Worm (Caenorhabditis elegans) whole organism, midembryonic: ENCODE results near the gene F14F9.5.

Source experiments
- T22C8.4 ChIP-seq: fragments of 200-800 bp; sonication (Bioruptor generic); IDR thresholded peaks from 2 replicates; pipeline ENCODE4 v1.3.6; 2022; ENCODE audit warnings: missing genetic modification characterization, missing compliant biosample characterization
- cog-1 ChIP-seq: sonication (generic microtip); optimal IDR thresholded peaks from 2 replicates; lab custom pipeline; 2016; ENCODE audit warnings: missing genetic modification characterization, missing compliant biosample characterization
- flt-1 ChIP-seq: fragments of 200-800 bp; sonication (Bioruptor generic); IDR thresholded peaks from 2 replicates; pipeline ENCODE4 v1.3.6; 2022; ENCODE audit warnings: missing genetic modification characterization, missing compliant biosample characterization
- klf-2 ChIP-seq: fragments of 200-800 bp; sonication (Bioruptor generic); conservative IDR thresholded peaks from 2 replicates; pipeline ENCODE4 v1.3.6; 2022; ENCODE audit warnings: missing genetic modification reagents, missing genetic modification characterization, missing compliant biosample characterization
- med-1 ChIP-seq: sonication (generic microtip); optimal IDR thresholded peaks from 2 replicates; lab custom pipeline; 2017; ENCODE audit warnings: missing genetic modification characterization, mild to moderate bottlenecking, missing compliant biosample characterization, antibody characterized with exemption, missing genetic modification reagents; ENCODE audit not compliant: insufficient read depth
- ref-1 ChIP-seq: fragments of 200-800 bp; sonication (Bioruptor generic); conservative IDR thresholded peaks from 2 replicates; pipeline ENCODE4 v1.3.6; 2022; ENCODE audit warnings: missing genetic modification reagents, missing genetic modification characterization, missing compliant biosample characterization
- tab-1 ChIP-seq: fragments of 200-800 bp; sonication (Bioruptor generic); IDR thresholded peaks from 2 replicates; pipeline ENCODE4 v1.3.6; 2022; ENCODE audit warnings: missing genetic modification characterization, missing compliant biosample characterization
- ztf-23 ChIP-seq: fragments of 200-800 bp; sonication (Bioruptor generic); IDR thresholded peaks from 2 replicates; pipeline ENCODE4 v1.3.6; 2022; ENCODE audit warnings: missing genetic modification reagents, missing genetic modification characterization, missing compliant biosample characterization
- ztf-29 ChIP-seq: fragments of 200-800 bp; sonication (Bioruptor generic); IDR thresholded peaks from 2 replicates; pipeline ENCODE4 v1.3.6; 2022; ENCODE audit warnings: missing genetic modification reagents, missing genetic modification characterization, missing compliant biosample characterization

The F14F9.5 gene

DNA sequence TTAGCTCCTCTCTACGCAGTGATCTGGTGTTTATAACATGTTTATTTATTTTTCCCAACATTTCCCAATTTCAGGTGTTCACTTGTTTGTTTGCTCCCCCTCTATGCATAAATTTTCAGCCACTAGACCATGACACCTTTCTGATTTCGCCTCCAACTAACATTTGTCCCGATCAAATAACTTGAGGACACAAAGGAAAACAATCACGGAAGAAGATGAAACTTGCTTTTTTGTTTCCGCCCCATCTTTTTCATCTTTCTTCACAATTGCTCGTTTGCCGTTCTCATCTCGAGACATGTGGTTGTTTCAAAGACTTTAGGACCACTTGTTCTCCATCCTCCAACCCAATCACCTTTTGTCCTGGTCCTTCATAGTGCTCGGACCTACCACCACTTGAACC, at the start of gene F14F9.5:
Gene F14F9.5, plus strand, starts transcription at position 301 of the 400 bp plus-strand sequence.
- TF ChIP-seq cog-1 (tag; lab: Kevin White, UChicago) (no peak), ztf-23 (GFP tag; lab: Robert Waterston, UW) (no peak), klf-2 (GFP tag; lab: Robert Waterston, UW) (no peak), flt-1 (GFP tag; lab: Robert Waterston, UW) (no peak), ref-1 (no peak), ztf-29 (GFP tag; lab: Robert Waterston, UW) (no peak), T22C8.4 (GFP tag; lab: Robert Waterston, UW) (no peak), tab-1 (GFP tag; lab: Robert Waterston, UW) (no peak)

DNA sequence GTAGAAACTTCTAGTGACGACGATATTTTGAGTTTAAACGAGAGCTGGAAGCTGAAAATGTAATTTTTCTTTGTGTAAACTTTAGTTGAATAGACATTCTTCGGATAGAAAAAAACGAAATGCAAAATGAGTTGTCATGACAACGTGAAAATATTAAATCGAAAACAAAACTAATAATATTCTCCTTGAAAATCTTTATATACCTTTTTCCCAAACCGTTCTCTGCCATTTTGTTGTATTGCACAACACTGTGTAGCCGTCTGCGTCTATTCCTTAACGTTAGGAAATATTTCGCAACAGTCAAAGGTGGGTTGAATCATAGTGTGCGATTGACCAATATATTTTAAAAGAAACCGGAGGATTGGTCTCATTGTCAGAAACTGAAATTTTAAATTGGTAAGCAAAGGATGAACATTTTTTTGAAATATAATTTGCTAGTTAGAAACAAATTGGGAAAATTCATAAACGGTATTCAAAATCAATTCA, 46.0 kb upstream of the F14F9.5 start, which contains the start of gene Y58A7A.3:
Gene Y58A7A.3, minus strand, starts transcription at position 51 of the 486 bp plus-strand sequence.
- TF ChIP-seq flt-1 (GFP tag; lab: Robert Waterston, UW) (no peak), T22C8.4 (GFP tag; lab: Robert Waterston, UW) (no peak), cog-1 (tag; lab: Kevin White, UChicago) (no peak), ref-1 (no peak), tab-1 (GFP tag; lab: Robert Waterston, UW) (no peak), ztf-29 (GFP tag; lab: Robert Waterston, UW) (no peak), klf-2 (GFP tag; lab: Robert Waterston, UW) (no peak), ztf-23 (GFP tag; lab: Robert Waterston, UW) (no peak), med-1 (GFP tag; lab: Kevin White, UChicago) (no peak)

DNA sequence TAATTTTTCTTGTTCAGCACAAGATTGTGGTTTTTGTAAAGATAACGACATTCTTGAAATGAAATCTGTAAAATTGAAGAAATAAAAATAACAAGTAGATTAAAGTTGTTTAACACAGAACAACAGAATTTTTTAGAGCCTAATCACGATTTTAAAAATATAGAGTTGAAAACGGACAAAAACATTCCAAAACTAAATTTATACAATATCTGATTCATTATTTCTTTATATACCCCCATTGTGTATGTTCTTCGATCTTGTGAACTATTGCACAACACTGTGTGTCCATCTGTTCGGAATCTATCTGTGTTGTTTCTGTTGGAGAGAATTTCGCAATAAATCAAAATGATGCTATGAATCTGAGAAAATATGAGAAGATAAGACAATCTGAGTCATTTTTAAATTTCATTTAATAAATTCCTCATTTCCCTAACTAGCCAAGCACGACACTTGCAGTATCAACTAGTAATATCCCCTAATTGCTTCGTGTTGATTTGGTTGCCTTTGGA, 41.9 kb upstream of the F14F9.5 start, which contains the start of gene Y58A7A.4:
Gene Y58A7A.4, minus strand, starts transcription at position 51 of the 509 bp plus-strand sequence.
- TF ChIP-seq med-1 (GFP tag; lab: Kevin White, UChicago) (no peak), flt-1 (GFP tag; lab: Robert Waterston, UW) (no peak), ref-1 (no peak), tab-1 (GFP tag; lab: Robert Waterston, UW) (no peak), T22C8.4 (GFP tag; lab: Robert Waterston, UW) (no peak), ztf-29 (GFP tag; lab: Robert Waterston, UW) (no peak), ztf-23 (GFP tag; lab: Robert Waterston, UW) (no peak), cog-1 (tag; lab: Kevin White, UChicago) (no peak), klf-2 (GFP tag; lab: Robert Waterston, UW) (no peak)

DNA sequence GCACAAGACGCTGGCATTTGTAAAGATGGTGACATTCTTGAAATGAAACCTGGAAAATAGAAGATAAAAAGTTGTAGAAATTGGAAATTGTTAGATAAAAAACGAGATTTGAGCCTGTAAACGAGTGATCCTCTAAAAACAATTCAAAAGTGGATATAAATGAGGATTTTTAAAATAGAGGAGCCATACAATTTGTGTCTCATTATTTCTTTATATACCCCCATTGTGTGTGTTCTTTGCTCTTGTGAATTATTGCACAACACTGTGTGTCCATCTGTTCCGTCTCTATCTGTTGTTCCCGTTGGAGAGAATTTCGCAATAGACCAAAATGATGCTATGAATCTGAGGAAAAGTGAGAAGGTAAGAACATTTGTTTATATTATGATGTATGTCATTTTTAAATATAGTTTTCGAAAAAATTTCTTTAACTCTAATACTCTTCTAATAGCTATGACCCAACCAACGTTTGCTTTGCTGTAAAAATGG, 39.9 kb upstream of the F14F9.5 start, which contains the start of gene Y58A7A.5:
Gene Y58A7A.5, minus strand, starts transcription at position 51 of the 486 bp plus-strand sequence.
- TF ChIP-seq ref-1 (no peak), klf-2 (GFP tag; lab: Robert Waterston, UW) (no peak), tab-1 (GFP tag; lab: Robert Waterston, UW) (no peak), T22C8.4 (GFP tag; lab: Robert Waterston, UW) (no peak), flt-1 (GFP tag; lab: Robert Waterston, UW) (no peak), ztf-29 (GFP tag; lab: Robert Waterston, UW) (no peak), ztf-23 (GFP tag; lab: Robert Waterston, UW) (no peak), cog-1 (tag; lab: Kevin White, UChicago) (no peak), med-1 (GFP tag; lab: Kevin White, UChicago) (no peak)

DNA sequence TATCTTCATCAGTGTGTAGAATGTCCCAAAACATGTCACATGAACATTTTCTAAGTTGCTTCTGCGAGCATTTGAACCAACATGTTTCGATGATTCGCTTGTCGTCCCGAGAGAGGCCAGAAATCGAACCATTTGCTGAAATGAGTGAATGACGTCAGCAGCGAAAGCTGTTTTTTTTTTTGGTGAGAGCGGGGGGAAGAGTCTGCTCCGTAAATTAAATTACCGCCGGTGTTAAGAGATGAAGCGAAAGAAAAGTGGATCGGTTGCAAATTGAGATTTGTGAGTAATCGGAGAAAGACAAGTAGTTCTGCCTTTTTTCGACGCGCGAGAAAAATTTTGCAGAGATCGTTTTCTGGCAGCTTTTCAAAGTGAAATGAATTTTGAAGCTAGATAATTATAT, 38.6 kb upstream of the F14F9.5 start:
- no peak for TF ChIP-seq flt-1 (GFP tag; lab: Robert Waterston, UW)
- TF ChIP-seq med-1 (GFP tag; lab: Kevin White, UChicago): no peak

DNA sequence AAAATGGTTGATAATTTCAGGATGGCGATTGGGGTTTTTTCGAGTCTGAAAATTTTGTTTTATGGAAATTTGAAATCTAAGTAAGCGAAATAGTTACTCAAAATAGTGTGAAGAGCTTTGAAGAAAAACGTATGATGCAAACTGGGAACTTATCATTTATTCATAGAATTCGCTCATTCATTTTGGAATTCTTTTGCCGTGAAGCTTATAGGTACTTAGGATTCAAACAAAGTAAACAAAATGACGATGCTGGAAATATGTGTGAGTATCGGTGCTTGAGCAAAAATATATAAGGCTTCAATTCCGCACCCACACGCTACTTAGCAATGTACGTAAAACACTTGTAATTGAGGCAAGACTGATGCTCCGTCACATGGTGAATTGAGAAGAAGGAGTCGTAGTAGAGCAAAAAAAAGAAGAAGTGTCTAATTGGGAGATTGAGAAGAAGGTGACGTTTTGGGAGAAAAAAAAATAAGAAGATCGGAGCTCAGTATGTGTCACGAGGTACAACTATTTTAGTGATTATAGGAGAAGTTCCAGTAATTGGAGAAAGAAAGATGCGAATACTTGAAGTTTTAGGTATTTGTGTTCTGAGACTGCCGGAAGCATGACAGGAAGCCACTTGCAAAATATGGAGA, 37.3 kb upstream of the F14F9.5 start, which contains the start of gene glb-32:
Gene glb-32, minus strand, starts transcription at position 51 of the 638 bp plus-strand sequence.
- TF ChIP-seq ztf-23 (GFP tag; lab: Robert Waterston, UW) (no peak), klf-2 (GFP tag; lab: Robert Waterston, UW) (no peak), T22C8.4 (GFP tag; lab: Robert Waterston, UW) (no peak), ref-1 (no peak), ztf-29 (GFP tag; lab: Robert Waterston, UW) (no peak), cog-1 (tag; lab: Kevin White, UChicago) (no peak), tab-1 (GFP tag; lab: Robert Waterston, UW) (no peak), flt-1 (GFP tag; lab: Robert Waterston, UW) (no peak), med-1 (GFP tag; lab: Kevin White, UChicago) (no peak)

DNA sequence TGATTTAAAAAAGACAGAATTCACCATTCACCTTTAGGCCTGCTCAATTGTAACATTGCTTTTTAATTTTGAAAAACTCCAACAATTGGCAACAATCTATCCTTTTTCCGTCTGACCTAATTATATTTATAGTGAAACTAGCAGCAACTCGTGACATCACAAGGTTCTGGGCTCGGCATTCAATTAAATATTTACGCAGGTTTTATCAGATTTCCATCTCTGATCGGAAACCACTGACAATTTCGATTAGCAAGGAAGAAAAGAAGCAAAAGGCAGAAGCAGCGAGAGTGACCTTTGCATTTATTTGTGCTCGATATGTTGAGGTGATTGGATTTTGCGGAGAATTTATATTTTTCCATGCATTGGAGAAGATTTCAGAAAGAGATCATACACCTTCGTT, 36.5 kb upstream of the F14F9.5 start:
- TF ChIP-seq ref-1: no peak

DNA sequence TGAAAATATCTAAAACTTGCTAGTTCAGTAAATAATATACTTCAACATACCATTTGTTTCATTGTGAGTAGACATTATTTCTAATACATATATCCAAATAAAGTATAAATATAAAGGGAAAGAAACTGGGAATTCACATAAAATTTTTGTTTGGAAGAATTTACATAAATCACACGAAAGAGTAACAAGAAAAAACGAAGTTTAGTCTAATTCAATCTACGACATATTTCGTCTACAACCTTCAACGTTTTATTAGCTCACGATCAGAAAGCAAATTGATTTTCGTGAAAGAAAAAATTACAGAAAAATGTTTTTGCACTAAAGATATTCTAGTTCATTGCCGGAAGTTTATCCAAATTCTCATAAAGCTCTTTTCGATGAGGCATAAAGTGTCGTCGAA, 29.9 kb upstream of the F14F9.5 start, which contains the start of gene C04F5.2:
Gene C04F5.2, minus strand, starts transcription at position 101 of the 400 bp plus-strand sequence.
- TF ChIP-seq med-1 (GFP tag; lab: Kevin White, UChicago) (no peak), tab-1 (GFP tag; lab: Robert Waterston, UW) (no peak), flt-1 (GFP tag; lab: Robert Waterston, UW) (no peak), cog-1 (tag; lab: Kevin White, UChicago) (no peak), ztf-29 (GFP tag; lab: Robert Waterston, UW) (no peak), klf-2 (GFP tag; lab: Robert Waterston, UW) (no peak), ref-1 (no peak), T22C8.4 (GFP tag; lab: Robert Waterston, UW) (no peak), ztf-23 (GFP tag; lab: Robert Waterston, UW) (no peak)

DNA sequence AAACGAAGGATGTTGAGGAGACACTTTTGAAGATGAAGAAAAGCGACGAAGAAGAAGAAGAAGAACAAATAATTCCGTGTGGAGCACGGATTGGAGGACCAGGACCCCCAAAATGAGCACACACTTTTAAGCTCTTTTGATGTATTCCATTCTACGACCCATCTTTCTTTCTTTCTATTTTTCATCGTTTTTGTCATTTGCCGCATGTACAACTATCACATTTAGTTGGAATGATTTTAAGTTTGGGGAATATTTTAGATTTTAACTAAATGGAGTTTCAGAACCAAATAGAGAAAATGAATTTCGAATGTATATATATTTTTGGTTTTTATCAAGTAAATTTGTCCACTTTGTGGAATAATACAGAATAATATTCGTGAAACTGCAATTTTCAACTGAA, 28.0 kb upstream of the F14F9.5 start, which contains the start of gene unc-46:
Gene unc-46, minus strand, starts transcription at position 101 of the 400 bp plus-strand sequence.
- TF ChIP-seq klf-2 (GFP tag; lab: Robert Waterston, UW) (no peak), T22C8.4 (GFP tag; lab: Robert Waterston, UW) (no peak), tab-1 (GFP tag; lab: Robert Waterston, UW) (no peak), flt-1 (GFP tag; lab: Robert Waterston, UW) (no peak), cog-1 (tag; lab: Kevin White, UChicago) (no peak), ztf-29 (GFP tag; lab: Robert Waterston, UW) (no peak), ref-1 (no peak), med-1 (GFP tag; lab: Kevin White, UChicago) (no peak), ztf-23 (GFP tag; lab: Robert Waterston, UW) (no peak)
